Worm (Caenorhabditis elegans) whole organism, L1 larva: Measurements from ENCODE around the gene Y54H5A.2.

Experiments used
- hlh-17 ChIP-seq: fragments of 200-800 bp; sonication (Bioruptor generic); optimal IDR thresholded peaks from 2 replicates; lab custom pipeline; 2018; ENCODE audit warnings: missing genetic modification characterization, mild to moderate bottlenecking, missing compliant biosample characterization, moderate library complexity, borderline replicate concordance
- lin-13 ChIP-seq: fragments of 150-350 bp; optimal IDR thresholded peaks from 2 replicates; lab custom pipeline; 2014; ENCODE audit warnings: missing biosample characterization, missing genetic modification reagents, missing genetic modification characterization
- nhr-77 ChIP-seq: fragments of 150-350 bp; optimal IDR thresholded peaks from 2 replicates; lab custom pipeline; 2014; ENCODE audit warnings: missing biosample characterization, missing genetic modification characterization
- nhr-85 ChIP-seq: sonication (generic microtip); peaks from one replicate; lab custom pipeline; 2016; ENCODE audit warnings: missing genetic modification characterization, inconsistent platforms, missing compliant biosample characterization
- pqm-1 ChIP-seq: sonication (generic microtip); optimal IDR thresholded peaks from 3 replicates; lab custom pipeline; 2017; ENCODE audit warnings: missing biosample characterization, missing genetic modification characterization
- rnt-1 ChIP-seq: sonication (generic microtip); optimal IDR thresholded peaks from 2 replicates; lab custom pipeline; 2016; ENCODE audit warnings: mild to moderate bottlenecking, missing genetic modification characterization, moderate library complexity, missing compliant biosample characterization
- snpc-4 ChIP-seq: fragments of 150-350 bp; optimal IDR thresholded peaks from 2 replicates; lab custom pipeline; 2014; ENCODE audit warnings: missing biosample characterization, missing genetic modification characterization
- snu-23 ChIP-seq: sonication (generic microtip); optimal IDR thresholded peaks from 2 replicates; lab custom pipeline; 2016; ENCODE audit warnings: missing genetic modification characterization, missing compliant biosample characterization
- tlp-1 ChIP-seq: fragments of 150-350 bp; optimal IDR thresholded peaks from 2 replicates; lab custom pipeline; 2014; ENCODE audit warnings: missing biosample characterization, missing genetic modification characterization

DNA sequence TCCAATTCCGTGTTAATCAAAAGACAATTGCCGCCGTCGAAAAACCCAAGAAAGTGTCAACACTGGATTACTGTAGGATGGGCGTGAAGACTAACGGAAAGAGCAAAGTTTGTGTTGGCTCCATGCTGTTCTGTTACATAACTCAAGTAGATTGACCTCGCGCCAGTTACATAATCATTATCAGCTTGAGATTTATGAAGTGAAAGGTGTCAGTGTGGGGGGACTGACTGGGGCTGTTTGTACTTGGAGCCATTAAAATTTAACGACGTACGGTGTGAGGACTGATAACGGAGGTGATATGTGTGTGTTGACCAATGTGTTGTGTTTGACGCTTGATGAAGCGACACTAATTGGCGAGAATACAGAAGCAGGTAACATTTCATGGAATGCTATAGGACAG lies 2.6 kb downstream of the Y54H5A.2 start:
- no peak for TF ChIP-seq rnt-1 (tag; lab: Kevin White, UChicago)
- no peak for TF ChIP-seq tlp-1 (tag; lab: Kevin White, UChicago)
- no peak for TF ChIP-seq lin-13 (GFP tag; lab: Kevin White, UChicago)
- TF ChIP-seq nhr-85 (tag; lab: Kevin White, UChicago), result no peak
- no peak for TF ChIP-seq hlh-17 (GFP tag; lab: Kevin White, UChicago)
- no peak for TF ChIP-seq snu-23 (GFP tag; lab: Kevin White, UChicago)
- no peak for TF ChIP-seq pqm-1 (tag; lab: Kevin White, UChicago)
- no peak for TF ChIP-seq nhr-77
- no peak for TF ChIP-seq snpc-4 (tag; lab: Kevin White, UChicago)
